Worm (Caenorhabditis elegans): ENCODE measurements around the gene Y34B4A.2.

DNA sequence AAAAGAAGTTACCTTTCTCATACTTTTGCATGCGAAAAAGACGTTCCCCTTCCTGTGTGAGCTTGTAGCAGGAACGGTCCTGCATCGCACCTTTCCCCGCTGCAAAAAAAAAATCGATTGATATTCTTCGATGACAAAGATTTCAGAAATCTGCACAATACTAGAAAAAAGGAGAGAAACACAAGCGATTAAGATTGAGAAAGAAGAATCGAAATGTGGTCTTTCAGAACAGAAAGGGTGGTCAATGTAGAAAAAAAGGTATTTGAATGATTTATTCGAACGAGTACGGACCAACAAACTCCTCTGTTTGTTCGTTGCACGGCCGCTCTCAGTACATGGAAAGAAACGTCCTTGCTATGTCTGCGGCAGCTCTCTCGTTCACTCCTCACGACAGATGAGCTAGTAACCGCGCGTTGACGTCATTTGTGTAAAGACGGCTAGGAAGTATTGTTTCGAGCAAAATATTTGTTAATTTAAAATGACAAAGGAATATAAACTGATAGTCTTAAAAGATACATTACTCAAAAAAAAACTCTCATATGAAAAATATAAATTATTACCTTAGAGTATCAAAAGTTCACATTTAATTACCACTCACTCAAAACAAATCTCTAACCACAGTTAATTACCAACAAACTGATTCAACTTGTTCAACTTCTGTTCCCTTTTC, 18.8 kb downstream of the Y34B4A.2 start, which contains the start of gene ift-81:
- TF ChIP-seq dao-5 (tag; optimal IDR thresholded peaks at IDR 0.05) (no peak), him-1 (tag; optimal IDR thresholded peaks at IDR 0.05) (peak; percentile 26), W03F9.2 (tag; optimal IDR thresholded peaks at IDR 0.05) (no peak)
